Worm (Caenorhabditis elegans) whole organism, young adult: Measurements from ENCODE around the gene C32B5.18.

ENCODE experiments used
- F39B2.1 ChIP-seq: fragments of 200-800 bp; sonication (Bioruptor generic); IDR thresholded peaks from 2 replicates; pipeline ENCODE4 v1.3.6; 2022; ENCODE audit warnings: missing genetic modification reagents, missing genetic modification characterization, missing compliant biosample characterization
- Y53F4B.3 ChIP-seq: fragments of 200-800 bp; sonication (Bioruptor generic); IDR thresholded peaks from 2 replicates; pipeline ENCODE4 v1.3.6; 2022; ENCODE audit warnings: missing genetic modification reagents, missing genetic modification characterization, missing compliant biosample characterization
- cebp-2 ChIP-seq: fragments of 200-800 bp; sonication (Bioruptor generic); IDR thresholded peaks from 2 replicates; pipeline ENCODE4 v1.3.6; 2022; ENCODE audit warnings: missing genetic modification characterization, missing compliant biosample characterization
- ceh-27 ChIP-seq: fragments of 200-800 bp; sonication (Bioruptor generic); optimal IDR thresholded peaks from 2 replicates; lab custom pipeline; 2018; ENCODE audit warnings: mild to moderate bottlenecking, missing genetic modification characterization, moderate library complexity, missing compliant biosample characterization
- ceh-40 ChIP-seq: fragments of 200-800 bp; sonication (Bioruptor generic); IDR thresholded peaks from 2 replicates; pipeline ENCODE4 v1.3.6; 2022; ENCODE audit warnings: missing genetic modification characterization, missing compliant biosample characterization
- ceh-58 ChIP-seq: fragments of 200-800 bp; sonication (Bioruptor generic); IDR thresholded peaks from 2 replicates; pipeline ENCODE4 v1.3.6; 2022; ENCODE audit warnings: missing genetic modification characterization, missing compliant biosample characterization
- dpff-1 ChIP-seq: sonication (generic microtip); optimal IDR thresholded peaks from 2 replicates; lab custom pipeline; 2017; ENCODE audit warnings: mild to moderate bottlenecking, missing genetic modification characterization, missing compliant biosample characterization
- egrh-3 ChIP-seq: fragments of 200-800 bp; sonication (Bioruptor generic); IDR thresholded peaks from 2 replicates; pipeline ENCODE4 v1.3.6; 2022; ENCODE audit warnings: missing genetic modification reagents, missing genetic modification characterization, missing compliant biosample characterization
- fkh-3 ChIP-seq: sonication (generic microtip); optimal IDR thresholded peaks from 2 replicates; lab custom pipeline; 2016; ENCODE audit warnings: mild to moderate bottlenecking, missing genetic modification characterization, missing compliant biosample characterization
- hsf-1 ChIP-seq: fragments of 200-800 bp; sonication (Bioruptor generic); IDR thresholded peaks from 2 replicates; pipeline ENCODE4 v1.3.6; 2022; ENCODE audit warnings: missing genetic modification reagents, missing genetic modification characterization, missing compliant biosample characterization
- lsl-1 ChIP-seq: fragments of 200-800 bp; sonication (Bioruptor generic); optimal IDR thresholded peaks from 2 replicates; lab custom pipeline; 2018; ENCODE audit warnings: mild to moderate bottlenecking, missing genetic modification characterization, moderate library complexity, missing compliant biosample characterization
- mxl-1 ChIP-seq: sonication (generic microtip); optimal IDR thresholded peaks from 2 replicates; lab custom pipeline; 2016; ENCODE audit warnings: missing genetic modification characterization, missing compliant biosample characterization
- snpc-3.4 ChIP-seq: sonication (generic microtip); optimal IDR thresholded peaks from 2 replicates; lab custom pipeline; 2017; ENCODE audit warnings: missing genetic modification characterization, mild to moderate bottlenecking, missing compliant biosample characterization, antibody characterized with exemption, moderate library complexity, missing genotype, missing genetic modification reagents
- ztf-26 ChIP-seq: sonication (generic microtip); optimal IDR thresholded peaks from 2 replicates; lab custom pipeline; 2017; ENCODE audit warnings: missing genetic modification characterization, missing compliant biosample characterization

DNA sequence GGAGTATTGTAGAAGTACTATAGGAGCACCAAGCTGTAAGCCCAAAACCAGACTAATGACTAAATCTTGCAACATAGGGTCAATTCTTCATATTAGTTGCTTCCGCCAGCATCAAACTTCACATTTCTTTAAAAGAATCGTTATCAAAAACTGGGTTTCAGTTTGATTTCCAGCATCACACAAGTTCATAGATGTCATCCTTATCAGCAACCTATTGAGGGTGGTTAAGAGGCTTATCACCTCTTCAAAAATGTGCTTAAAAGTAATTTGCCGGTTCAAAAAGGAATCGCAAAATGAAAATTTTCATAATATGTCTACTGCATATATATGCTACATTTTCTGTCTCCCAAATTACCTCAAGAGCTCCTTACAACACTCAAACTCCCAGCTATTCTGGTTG lies 16.5 kb upstream of the C32B5.18 start, which contains the start of gene clec-43:
- TF ChIP-seq dpff-1 (tag; lab: Kevin White, UChicago) (no peak), egrh-3 (GFP tag; lab: Robert Waterston, UW) (no peak), ztf-26 (tag; lab: Kevin White, UChicago) (no peak), snpc-3.4 (tag; lab: Kevin White, UChicago) (no peak), ceh-27 (no peak), fkh-3 (no peak), ceh-58 (GFP tag; lab: Robert Waterston, UW) (no peak), F39B2.1 (GFP tag; lab: Robert Waterston, UW) (no peak), lsl-1 (no peak), hsf-1 (GFP tag; lab: Robert Waterston, UW) (no peak), ceh-40 (GFP tag; lab: Robert Waterston, UW) (no peak), mxl-1 (tag; lab: Kevin White, UChicago) (no peak), Y53F4B.3 (GFP tag; lab: Robert Waterston, UW) (no peak), cebp-2 (no peak)
